Worm (Caenorhabditis elegans) whole organism, L4 larva: ENCODE results near the gene cubn-1.

Source experiments
- F49E8.2 ChIP-seq: sonication (generic microtip); optimal IDR thresholded peaks from 2 replicates; lab custom pipeline; 2016; ENCODE audit warnings: missing compliant biosample characterization, mild to moderate bottlenecking, missing genetic modification characterization, borderline replicate concordance
- Y5F2A.4 ChIP-seq: fragments of 200-800 bp; sonication (Bioruptor generic); optimal IDR thresholded peaks from 2 replicates; lab custom pipeline; 2018; ENCODE audit warnings: mild to moderate bottlenecking, missing genetic modification characterization, missing compliant biosample characterization
- ZK546.5 ChIP-seq, 2 experiments: sonication (generic microtip); optimal IDR thresholded peaks; 2 replicates each; lab custom pipeline; 2017; ENCODE audit warnings: missing biosample characterization in 2 of 2, missing genetic modification characterization in 2 of 2
- arid-1 ChIP-seq: fragments of 200-800 bp; sonication (Bioruptor generic); conservative IDR thresholded peaks from 2 replicates; pipeline ENCODE4 v1.3.6; 2022; ENCODE audit warnings: missing genetic modification reagents, missing genetic modification characterization, missing compliant biosample characterization
- attf-4 ChIP-seq: sonication (generic microtip); optimal IDR thresholded peaks from 3 replicates; lab custom pipeline; 2017; ENCODE audit warnings: missing biosample characterization, missing genetic modification characterization
- ceh-44 ChIP-seq: fragments of 200-800 bp; sonication (Bioruptor generic); IDR thresholded peaks from 2 replicates; pipeline ENCODE4 v1.3.6; 2022; ENCODE audit warnings: missing genetic modification reagents, missing genetic modification characterization, missing compliant biosample characterization
- ces-1 ChIP-seq: fragments of 150-350 bp; sonication (generic microtip); optimal IDR thresholded peaks from 4 replicates; lab custom pipeline; 2014; ENCODE audit warnings: missing biosample characterization, missing genetic modification reagents, missing genetic modification characterization
- cey-2 ChIP-seq: sonication (generic microtip); optimal IDR thresholded peaks from 3 replicates; lab custom pipeline; 2017; ENCODE audit warnings: missing genetic modification characterization, mild to moderate bottlenecking, missing compliant biosample characterization, antibody characterized with exemption, borderline replicate concordance; ENCODE audit not compliant: insufficient read depth
- daf-12 ChIP-seq: fragments of 150-350 bp; optimal IDR thresholded peaks from 2 replicates; lab custom pipeline; 2014; ENCODE audit warnings: missing biosample characterization, missing genetic modification reagents, missing genetic modification characterization
- daf-16 ChIP-seq, 3 experiments: sonication (generic microtip); optimal IDR thresholded peaks; 2 replicates each; lab custom pipeline; 2016 to 2017; ENCODE audit warnings: missing genetic modification characterization in 3 of 3, missing genetic modification reagents in 3 of 3, mild to moderate bottlenecking in 2 of 3, missing compliant biosample characterization in 2 of 3, missing biosample characterization in 1 of 3, moderate library complexity in 1 of 3
- dmd-8 ChIP-seq: fragments of 200-800 bp; sonication (Bioruptor generic); IDR thresholded peaks from 2 replicates; pipeline ENCODE4 v1.3.6; 2022; ENCODE audit warnings: missing genetic modification characterization, missing compliant biosample characterization
- dve-1 ChIP-seq: sonication (generic microtip); optimal IDR thresholded peaks from 2 replicates; lab custom pipeline; 2017; ENCODE audit warnings: antibody characterized with exemption, mild to moderate bottlenecking, missing genetic modification characterization, missing compliant biosample characterization; ENCODE audit not compliant: insufficient read depth
- egl-27 ChIP-seq: sonication (generic microtip); optimal IDR thresholded peaks from 3 replicates; lab custom pipeline; 2017; ENCODE audit warnings: missing biosample characterization, missing genetic modification reagents, missing genetic modification characterization
- fkh-10 ChIP-seq: fragments of 150-350 bp; optimal IDR thresholded peaks from 2 replicates; lab custom pipeline; 2014; ENCODE audit warnings: missing biosample characterization, missing genetic modification reagents, missing genetic modification characterization
- fos-1 ChIP-seq: fragments of 150-350 bp; optimal IDR thresholded peaks from 2 replicates; lab custom pipeline; 2014; ENCODE audit warnings: missing biosample characterization, missing genetic modification characterization
- hif-1 ChIP-seq, 2 experiments: sonication (generic microtip); optimal IDR thresholded peaks; 2 replicates each; lab custom pipeline; 2016 to 2017; ENCODE audit warnings: missing compliant biosample characterization in 2 of 2, missing genetic modification characterization in 2 of 2, missing genetic modification reagents in 2 of 2, missing genotype in 2 of 2, mild to moderate bottlenecking in 1 of 2
- hmg-1.1 ChIP-seq: fragments of 200-800 bp; sonication (Bioruptor generic); IDR thresholded peaks from 2 replicates; pipeline ENCODE4 v1.3.6; 2022; ENCODE audit warnings: missing genetic modification reagents, missing genetic modification characterization, missing compliant biosample characterization
- jun-1 ChIP-seq: fragments of 150-350 bp; optimal IDR thresholded peaks from 2 replicates; lab custom pipeline; 2014; ENCODE audit warnings: missing biosample characterization, missing genetic modification reagents, missing genetic modification characterization
- lin-1 ChIP-seq: fragments of 200-800 bp; sonication (Bioruptor generic); IDR thresholded peaks from 2 replicates; pipeline ENCODE4 v1.3.6; 2022; ENCODE audit warnings: missing genetic modification reagents, missing genetic modification characterization, missing compliant biosample characterization
- lin-15B ChIP-seq: fragments of 150-350 bp; sonication (generic microtip); optimal IDR thresholded peaks from 3 replicates; lab custom pipeline; 2014; ENCODE audit warnings: missing biosample characterization, missing genetic modification characterization
- lin-38 ChIP-seq: fragments of 200-800 bp; sonication (Bioruptor generic); IDR thresholded peaks from 2 replicates; pipeline ENCODE4 v1.3.6; 2022; ENCODE audit warnings: missing genetic modification reagents, missing genetic modification characterization, missing compliant biosample characterization
- lsy-2 ChIP-seq, 2 experiments: fragments of 150-350 bp in 1 of 2; sonication (generic microtip) in 1 of 2; optimal IDR thresholded peaks; 2 replicates each; lab custom pipeline; 2014 to 2017; ENCODE audit warnings: missing biosample characterization in 2 of 2, missing genetic modification characterization in 2 of 2
- mdl-1 ChIP-seq, 2 experiments: fragments of 150-350 bp in 1 of 2; sonication (generic microtip) in 1 of 2; optimal IDR thresholded peaks; 2 replicates each; lab custom pipeline; 2014 to 2017; ENCODE audit warnings: missing biosample characterization in 2 of 2, missing genetic modification characterization in 2 of 2
- mdt-29 ChIP-seq: fragments of 200-800 bp; sonication (Bioruptor generic); IDR thresholded peaks from 2 replicates; pipeline ENCODE4 v1.3.6; 2022; ENCODE audit warnings: missing genetic modification reagents, missing genetic modification characterization, missing compliant biosample characterization
- mes-2 ChIP-seq: sonication (generic microtip); optimal IDR thresholded peaks from 2 replicates; lab custom pipeline; 2016; ENCODE audit warnings: missing genotype, mild to moderate bottlenecking, missing genetic modification characterization, missing compliant biosample characterization; ENCODE audit not compliant: poor library complexity, severe bottlenecking
- mxl-2 ChIP-seq: fragments of 200-800 bp; sonication (Bioruptor generic); conservative IDR thresholded peaks from 2 replicates; pipeline ENCODE4 v1.3.6; 2022; ENCODE audit warnings: missing genetic modification reagents, missing genetic modification characterization, missing compliant biosample characterization
- nhr-102 ChIP-seq: sonication (generic microtip); optimal IDR thresholded peaks from 2 replicates; lab custom pipeline; 2016; ENCODE audit warnings: mild to moderate bottlenecking, missing genetic modification characterization, moderate library complexity, missing compliant biosample characterization
- nhr-11 ChIP-seq: fragments of 150-350 bp; optimal IDR thresholded peaks from 2 replicates; lab custom pipeline; 2014; ENCODE audit warnings: missing biosample characterization, missing genetic modification characterization
- nhr-111 ChIP-seq: fragments of 200-800 bp; sonication (Bioruptor generic); optimal IDR thresholded peaks from 2 replicates; lab custom pipeline; 2018; ENCODE audit warnings: mild to moderate bottlenecking, missing genetic modification characterization, missing compliant biosample characterization
- nhr-42 ChIP-seq: fragments of 200-800 bp; sonication (Bioruptor generic); IDR thresholded peaks from 2 replicates; pipeline ENCODE4 v1.3.6; 2022; ENCODE audit warnings: missing genetic modification characterization, missing compliant biosample characterization
- nhr-6 ChIP-seq: fragments of 150-350 bp; optimal IDR thresholded peaks from 2 replicates; lab custom pipeline; 2014; ENCODE audit warnings: missing biosample characterization, missing genetic modification characterization
- php-3 ChIP-seq: fragments of 200-800 bp; sonication (Bioruptor generic); IDR thresholded peaks from 2 replicates; pipeline ENCODE4 v1.3.6; 2022; ENCODE audit warnings: missing genetic modification reagents, missing genetic modification characterization, missing compliant biosample characterization
- pqm-1 ChIP-seq: sonication (generic microtip); optimal IDR thresholded peaks from 2 replicates; lab custom pipeline; 2017; ENCODE audit warnings: missing biosample characterization, missing genetic modification characterization
- skn-1 ChIP-seq: fragments of 150-350 bp; optimal IDR thresholded peaks from 2 replicates; lab custom pipeline; 2014; ENCODE audit warnings: missing biosample characterization, missing genetic modification characterization
- unc-39 ChIP-seq: sonication (generic microtip); optimal IDR thresholded peaks from 2 replicates; lab custom pipeline; 2017; ENCODE audit warnings: missing biosample characterization, missing genetic modification characterization
- unc-62 ChIP-seq, 3 experiments: fragments of 150-350 bp in 1 of 3; sonication (generic microtip); optimal IDR thresholded peaks in 2 of 3; peaks in 1 of 3; 1 replicate in 1 of 3; 2 replicates in 2 of 3; lab custom pipeline; 2014 to 2017; ENCODE audit warnings: missing biosample characterization in 3 of 3, missing genetic modification characterization in 3 of 3, missing genetic modification reagents in 3 of 3, missing genotype in 1 of 3
- zfp-2 ChIP-seq: sonication (generic microtip); optimal IDR thresholded peaks from 2 replicates; lab custom pipeline; 2016; ENCODE audit warnings: mild to moderate bottlenecking, missing genetic modification characterization, missing compliant biosample characterization
- zip-11 ChIP-seq: fragments of 200-800 bp; sonication (Bioruptor generic); IDR thresholded peaks from 2 replicates; pipeline ENCODE4 v1.3.6; 2022; ENCODE audit warnings: missing genetic modification characterization, missing compliant biosample characterization
- ztf-7 ChIP-seq: fragments of 150-350 bp; optimal IDR thresholded peaks from 2 replicates; lab custom pipeline; 2014; ENCODE audit warnings: missing biosample characterization, missing genetic modification characterization

cubn-1 gene

ce11 chrV:12584771-12585170 lies 26.4 kb upstream of the cubn-1 start:
- TF ChIP-seq mdl-1 (tag; optimal IDR thresholded peaks at IDR 0.05; lab: Kevin White, UChicago) = no peak
- TF ChIP-seq fkh-10 (GFP tag; lab: Kevin White, UChicago) = no peak
- TF ChIP-seq unc-62 (GFP tag; optimal IDR thresholded peaks at IDR 0.05 in 1 of 2; lab: Kevin White, UChicago) = peak in 1 of 2 experiments; percentile 94
- no peak for TF ChIP-seq unc-62 (tag; optimal IDR thresholded peaks at IDR 0.05; lab: Kevin White, UChicago)

- no peak for TF ChIP-seq nhr-42
- no peak for TF ChIP-seq dmd-8 (GFP tag; lab: Robert Waterston, UW)
- no peak for TF ChIP-seq php-3 (GFP tag; lab: Robert Waterston, UW)
- TF ChIP-seq mxl-2 (GFP tag; lab: Robert Waterston, UW) = no peak
These were observed 24.3 kb upstream of the cubn-1 start for ce11 chrV:12586793-12587192.

ce11 chrV:12588030-12588429 lies 23.1 kb upstream of the cubn-1 start, which contains the start of gene C14C10.1:
Gene C14C10.1, plus strand, starts transcription at chrV:12588330.
- TF ChIP-seq egl-27 (no peak), skn-1 (no peak), nhr-111 (no peak), daf-16 (GFP tag; optimal IDR thresholded peaks at IDR 0.05; lab: Kevin White, UChicago) (no peak), daf-16 (tag; optimal IDR thresholded peaks at IDR 0.05; lab: Kevin White, UChicago) (no peak)

ce11 chrV:12590601-12591000 lies 20.5 kb upstream of the cubn-1 start, which contains the start of gene ttr-43:
Gene ttr-43, minus strand, starts transcription at chrV:12590701.
- TF ChIP-seq mdl-1 (tag; optimal IDR thresholded peaks at IDR 0.05; lab: Kevin White, UChicago) = no peak
- TF ChIP-seq nhr-11 = no peak
- no peak for TF ChIP-seq php-3 (GFP tag; lab: Robert Waterston, UW)
- no peak for TF ChIP-seq nhr-6 (tag; lab: Kevin White, UChicago)
- TF ChIP-seq lin-1 (GFP tag; lab: Robert Waterston, UW) = no peak
- no peak for TF ChIP-seq unc-62 (GFP tag; optimal IDR thresholded peaks at IDR 0.05 in 1 of 2; lab: Kevin White, UChicago)
- no peak for TF ChIP-seq unc-62 (tag; optimal IDR thresholded peaks at IDR 0.05; lab: Kevin White, UChicago)
- TF ChIP-seq ztf-7 (tag; lab: Kevin White, UChicago) = no peak
- no peak for TF ChIP-seq lin-38 (GFP tag; lab: Robert Waterston, UW)
- TF ChIP-seq pqm-1 (tag; lab: Kevin White, UChicago) = no peak
- no peak for TF ChIP-seq mes-2
- no peak for TF ChIP-seq fos-1 (tag; lab: Kevin White, UChicago)
- no peak for TF ChIP-seq ceh-44 (GFP tag; lab: Robert Waterston, UW)
- no peak for TF ChIP-seq lsy-2 (tag; optimal IDR thresholded peaks at IDR 0.05; lab: Kevin White, UChicago)

- no peak for TF ChIP-seq Y5F2A.4 (GFP tag; lab: Kevin White, UChicago)
- no peak for TF ChIP-seq ces-1 (GFP tag; lab: Kevin White, UChicago)
- no peak for TF ChIP-seq cey-2 (tag; lab: Kevin White, UChicago)
- TF ChIP-seq hif-1 (tag; optimal IDR thresholded peaks at IDR 0.05; lab: Kevin White, UChicago) = no peak
- TF ChIP-seq unc-39 (tag; lab: Kevin White, UChicago) = no peak
- no peak for TF ChIP-seq skn-1
- TF ChIP-seq jun-1 (tag; lab: Kevin White, UChicago) = no peak
- TF ChIP-seq ZK546.5 (tag; optimal IDR thresholded peaks at IDR 0.05; lab: Kevin White, UChicago) = no peak
- TF ChIP-seq lin-15B (tag; lab: Kevin White, UChicago) = no peak
- TF ChIP-seq zfp-2 (tag; lab: Kevin White, UChicago) = no peak
- no peak for TF ChIP-seq attf-4 (tag; lab: Kevin White, UChicago)
- no peak for TF ChIP-seq mdt-29
- no peak for TF ChIP-seq zip-11 (GFP tag; lab: Robert Waterston, UW)
- TF ChIP-seq daf-12 = no peak
- TF ChIP-seq arid-1 (GFP tag; lab: Robert Waterston, UW) = no peak
- TF ChIP-seq hmg-1.1 (GFP tag; lab: Robert Waterston, UW) = no peak
- TF ChIP-seq nhr-102 (tag; lab: Kevin White, UChicago) = no peak
- TF ChIP-seq F49E8.2 (tag; lab: Kevin White, UChicago) = no peak
- no peak for TF ChIP-seq dve-1 (tag; lab: Kevin White, UChicago)
These were observed 18.8 kb upstream of the cubn-1 start, which contains the start of gene C14C10.2 for ce11 chrV:12592379-12592778. Gene C14C10.2, minus strand, starts transcription at chrV:12592479.
